Worm (Caenorhabditis elegans): ENCODE measurements around the gene srh-171.

- TF ChIP-seq mep-1 (tag; optimal IDR thresholded peaks at IDR 0.05) (no peak), fos-1 (tag; optimal IDR thresholded peaks at IDR 0.05) (no peak), dpl-1 (GFP tag; optimal IDR thresholded peaks at IDR 0.05) (no peak), lin-35 (GFP tag; optimal IDR thresholded peaks at IDR 0.05) (no peak), tbx-2 (tag; optimal IDR thresholded peaks at IDR 0.05) (no peak), unc-130 (tag; optimal IDR thresholded peaks at IDR 0.05) (no peak), nhr-237 (tag; optimal IDR thresholded peaks at IDR 0.05) (no peak), irx-1 (tag; optimal IDR thresholded peaks at IDR 0.05) (no peak)
These were observed 21.3 kb downstream of the srh-171 start for ce11 chrV:19986788-19987187.
